Fruit fly (Drosophila melanogaster) whole organism: ENCODE data around the gene Fer3HCH.

Experiments
- pan ChIP-seq: fragments of >200 bp; optimal IDR thresholded peaks from 2 replicates; lab custom pipeline; 2017
- psq ChIP-seq: fragments of >200 bp; optimal IDR thresholded peaks from 2 replicates; lab custom pipeline; 2017

DNA sequence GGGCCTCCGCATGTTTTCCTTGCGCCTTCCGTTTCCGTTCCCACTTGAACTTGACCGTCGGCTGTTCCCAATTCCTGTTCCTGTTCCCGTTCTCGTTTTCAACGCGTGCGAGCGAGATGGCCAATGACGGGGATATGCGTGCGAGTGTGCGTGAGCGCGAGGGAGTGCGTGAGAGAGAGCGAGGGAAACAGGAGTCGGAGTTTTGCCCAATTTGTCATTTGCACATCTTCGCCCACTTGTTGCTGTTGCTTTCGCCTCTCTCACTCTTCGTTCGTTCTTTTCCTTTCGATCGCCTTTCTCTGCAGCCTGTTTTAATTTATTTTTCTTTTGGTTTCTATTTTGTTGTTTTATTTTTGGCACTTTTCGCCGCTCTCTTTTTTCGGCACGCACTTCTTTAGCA, 3.8 kb upstream of the Fer3HCH start:
- TF ChIP-seq psq (lab: Kevin White, UChicago): no peak
- TF ChIP-seq pan (lab: Kevin White, UChicago): no peak
